Worm (Caenorhabditis elegans) whole organism, L3 larva: ENCODE measurements around the gene F27D9.7.

Source experiments
- R02D3.7 ChIP-seq: fragments of 150-350 bp; optimal IDR thresholded peaks from 2 replicates; lab custom pipeline; 2014; ENCODE audit warnings: missing biosample characterization, missing genetic modification characterization
- aly-2 ChIP-seq: fragments of 150-350 bp; optimal IDR thresholded peaks from 2 replicates; lab custom pipeline; 2014; ENCODE audit warnings: missing biosample characterization, missing genetic modification characterization
- ceh-28 ChIP-seq: fragments of 150-350 bp; optimal IDR thresholded peaks from 2 replicates; lab custom pipeline; 2014; ENCODE audit warnings: missing biosample characterization, missing genetic modification reagents, missing genetic modification characterization
- ceh-82 ChIP-seq: fragments of 150-350 bp; optimal IDR thresholded peaks from 2 replicates; lab custom pipeline; 2014; ENCODE audit warnings: missing biosample characterization, missing genetic modification characterization
- ceh-9 ChIP-seq: sonication (generic microtip); optimal IDR thresholded peaks from 2 replicates; lab custom pipeline; 2018; ENCODE audit warnings: missing biosample characterization, missing genetic modification characterization
- egl-27 ChIP-seq: sonication (generic microtip); optimal IDR thresholded peaks from 4 replicates; lab custom pipeline; 2017; ENCODE audit warnings: missing biosample characterization, missing genetic modification reagents, missing genetic modification characterization
- elt-1 ChIP-seq: fragments of 150-350 bp; optimal IDR thresholded peaks from 2 replicates; lab custom pipeline; 2014; ENCODE audit warnings: missing biosample characterization, missing genetic modification characterization
- elt-2 ChIP-seq: sonication (generic microtip); optimal IDR thresholded peaks from 2 replicates; lab custom pipeline; 2016; ENCODE audit warnings: missing genetic modification reagents, mild to moderate bottlenecking, missing genetic modification characterization, missing compliant biosample characterization
- elt-3 ChIP-seq, 3 experiments: fragments of 150-350 bp in 1 of 3; sonication (generic microtip) in 2 of 3; optimal IDR thresholded peaks; 2 replicates in 2 of 3; 4 replicates in 1 of 3; lab custom pipeline; 2014 to 2017; ENCODE audit warnings: missing biosample characterization in 3 of 3, missing genetic modification characterization in 3 of 3
- eor-1 ChIP-seq, 2 experiments: fragments of 150-350 bp; optimal IDR thresholded peaks; 2 replicates each; lab custom pipeline; 2014 to 2018; ENCODE audit warnings: missing biosample characterization in 2 of 2, missing genetic modification characterization in 2 of 2
- fkh-10 ChIP-seq: sonication (generic microtip); optimal IDR thresholded peaks from 2 replicates; lab custom pipeline; 2017; ENCODE audit warnings: missing biosample characterization, missing genetic modification reagents, missing genetic modification characterization
- fkh-2 ChIP-seq: fragments of 150-350 bp; optimal IDR thresholded peaks from 2 replicates; lab custom pipeline; 2014; ENCODE audit warnings: missing biosample characterization, missing genetic modification reagents, missing genetic modification characterization
- fos-1 ChIP-seq: fragments of 150-350 bp; optimal IDR thresholded peaks from 2 replicates; lab custom pipeline; 2014; ENCODE audit warnings: missing biosample characterization, missing genetic modification characterization
- jun-1 ChIP-seq: fragments of 150-350 bp; optimal IDR thresholded peaks from 2 replicates; lab custom pipeline; 2014; ENCODE audit warnings: missing biosample characterization, missing genetic modification reagents, missing genetic modification characterization
- lin-15B ChIP-seq: fragments of 150-350 bp; optimal IDR thresholded peaks from 2 replicates; lab custom pipeline; 2014; ENCODE audit warnings: missing biosample characterization, missing genetic modification characterization
- lin-39 ChIP-seq: fragments of 150-350 bp; optimal IDR thresholded peaks from 2 replicates; lab custom pipeline; 2018; ENCODE audit warnings: missing biosample characterization, missing genetic modification reagents, missing genetic modification characterization
- mdl-1 ChIP-seq: fragments of 150-350 bp; optimal IDR thresholded peaks from 2 replicates; lab custom pipeline; 2014; ENCODE audit warnings: missing biosample characterization, missing genetic modification characterization
- mml-1 ChIP-seq: fragments of 150-350 bp; sonication (generic microtip); optimal IDR thresholded peaks from 3 replicates; lab custom pipeline; 2014; ENCODE audit warnings: missing biosample characterization, missing genetic modification characterization
- nfya-1 ChIP-seq: sonication (generic microtip); optimal IDR thresholded peaks from 2 replicates; lab custom pipeline; 2017; ENCODE audit warnings: missing genetic modification characterization, mild to moderate bottlenecking, missing compliant biosample characterization, antibody characterized with exemption, moderate library complexity; ENCODE audit not compliant: insufficient read depth
- nhr-11 ChIP-seq: fragments of 150-350 bp; optimal IDR thresholded peaks from 2 replicates; lab custom pipeline; 2014; ENCODE audit warnings: missing biosample characterization, missing genetic modification characterization
- nhr-12 ChIP-seq: fragments of 150-350 bp; optimal IDR thresholded peaks from 2 replicates; lab custom pipeline; 2014; ENCODE audit warnings: missing biosample characterization, missing genetic modification characterization
- nhr-23 ChIP-seq: fragments of 150-350 bp; optimal IDR thresholded peaks from 2 replicates; lab custom pipeline; 2014; ENCODE audit warnings: missing biosample characterization, missing genetic modification reagents, missing genetic modification characterization
- nhr-237 ChIP-seq: fragments of 150-350 bp; optimal IDR thresholded peaks from 2 replicates; lab custom pipeline; 2014; ENCODE audit warnings: missing biosample characterization, missing genetic modification characterization
- nhr-25 ChIP-seq: sonication (generic microtip); optimal IDR thresholded peaks from 2 replicates; lab custom pipeline; 2017; ENCODE audit warnings: missing biosample characterization, missing genetic modification characterization
- nhr-28 ChIP-seq: fragments of 150-350 bp; optimal IDR thresholded peaks from 2 replicates; lab custom pipeline; 2014; ENCODE audit warnings: missing biosample characterization, missing genetic modification characterization
- nhr-43 ChIP-seq: sonication (generic microtip); optimal IDR thresholded peaks from 2 replicates; lab custom pipeline; 2016; ENCODE audit warnings: mild to moderate bottlenecking, missing genetic modification characterization, missing compliant biosample characterization; ENCODE audit not compliant: poor library complexity, severe bottlenecking
- nhr-67 ChIP-seq: fragments of 150-350 bp; optimal IDR thresholded peaks from 2 replicates; lab custom pipeline; 2014; ENCODE audit warnings: missing biosample characterization, missing genetic modification characterization
- nhr-76 ChIP-seq: fragments of 150-350 bp; sonication (generic microtip); optimal IDR thresholded peaks from 5 replicates; lab custom pipeline; 2014; ENCODE audit warnings: missing biosample characterization, missing genetic modification characterization
- pha-4 ChIP-seq: fragments of 150-350 bp; optimal IDR thresholded peaks from 2 replicates; lab custom pipeline; 2014; ENCODE audit warnings: missing biosample characterization, missing genetic modification reagents, missing genetic modification characterization
- sea-2 ChIP-seq: fragments of 150-350 bp; sonication (generic microtip); optimal IDR thresholded peaks from 4 replicates; lab custom pipeline; 2014; ENCODE audit warnings: missing biosample characterization, missing genetic modification reagents, missing genetic modification characterization
- skn-1 ChIP-seq: fragments of 150-350 bp; optimal IDR thresholded peaks from 2 replicates; lab custom pipeline; 2014; ENCODE audit warnings: missing biosample characterization, missing genetic modification characterization
- snpc-4 ChIP-seq: fragments of 150-350 bp; optimal IDR thresholded peaks from 2 replicates; lab custom pipeline; 2014; ENCODE audit warnings: missing biosample characterization, missing genetic modification characterization
- tbx-2 ChIP-seq: sonication (generic microtip); optimal IDR thresholded peaks from 2 replicates; lab custom pipeline; 2016; ENCODE audit warnings: mild to moderate bottlenecking, missing genetic modification characterization, missing compliant biosample characterization
- unc-39 ChIP-seq: sonication (generic microtip); optimal IDR thresholded peaks from 4 replicates; lab custom pipeline; 2017; ENCODE audit warnings: missing biosample characterization, missing genetic modification characterization
- unc-62 ChIP-seq: fragments of 150-350 bp; sonication (generic microtip); optimal IDR thresholded peaks from 4 replicates; lab custom pipeline; 2014; ENCODE audit warnings: missing biosample characterization, missing genetic modification reagents, missing genetic modification characterization
- zag-1 ChIP-seq: fragments of 150-350 bp; optimal IDR thresholded peaks from 2 replicates; lab custom pipeline; 2014; ENCODE audit warnings: missing biosample characterization, missing genetic modification characterization
- ztf-11 ChIP-seq: fragments of 150-350 bp; optimal IDR thresholded peaks from 2 replicates; lab custom pipeline; 2014; ENCODE audit warnings: missing biosample characterization, missing genetic modification characterization
- ztf-4 ChIP-seq: fragments of 150-350 bp; optimal IDR thresholded peaks from 2 replicates; lab custom pipeline; 2014; ENCODE audit warnings: missing biosample characterization, missing genetic modification characterization

Gene F27D9.7

DNA sequence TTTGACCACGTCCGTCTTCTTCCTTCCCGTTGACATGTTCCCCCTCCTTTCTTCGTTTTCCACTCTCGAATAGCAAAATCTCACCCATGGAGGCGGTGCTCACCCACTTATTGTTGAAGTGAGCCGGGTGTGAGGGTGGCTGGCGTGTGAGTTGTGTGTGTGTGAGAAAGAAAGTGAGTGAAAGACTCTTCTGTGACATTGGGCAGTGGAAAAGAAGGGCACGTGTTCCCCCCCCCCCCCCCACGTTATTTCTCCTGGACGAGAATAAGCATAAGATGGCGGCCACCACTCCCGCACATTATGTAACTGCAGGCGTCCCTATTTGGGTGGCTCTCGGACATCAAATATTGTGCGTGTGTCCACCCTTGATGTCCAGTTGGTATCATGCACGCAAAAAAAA lies 39.6 kb upstream of the F27D9.7 start:
- TF ChIP-seq aly-2 (tag; lab: Kevin White, UChicago) (no peak), skn-1 (tag; lab: Kevin White, UChicago) (no peak), unc-39 (tag; lab: Kevin White, UChicago) (no peak), sea-2 (GFP tag; lab: Kevin White, UChicago) (no peak), mml-1 (tag; lab: Kevin White, UChicago) (no peak), nhr-76 (tag; lab: Kevin White, UChicago) (no peak), snpc-4 (no peak), nhr-12 (tag; lab: Kevin White, UChicago) (no peak), nhr-237 (tag; lab: Kevin White, UChicago) (no peak), ceh-82 (tag; lab: Kevin White, UChicago) (no peak), fkh-2 (no peak), tbx-2 (tag; lab: Kevin White, UChicago) (no peak)

DNA sequence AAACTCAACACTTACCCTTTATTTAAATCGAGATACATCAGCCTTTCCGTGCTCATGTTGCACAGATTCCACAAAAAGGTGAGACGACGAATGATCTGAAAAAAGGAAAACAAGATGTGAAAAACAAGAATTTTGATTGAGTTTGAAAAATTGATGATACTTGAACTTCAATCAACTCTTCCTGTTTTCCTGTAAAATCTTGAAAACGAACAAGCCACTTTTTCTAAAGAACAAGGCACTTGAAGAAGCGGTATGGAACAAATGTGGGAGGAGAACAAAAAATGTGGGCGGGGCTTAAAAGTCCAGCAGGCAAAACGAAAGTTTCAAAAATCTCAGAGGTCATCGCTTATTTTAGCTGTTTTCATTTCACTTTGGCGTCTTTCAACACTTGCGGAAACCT lies 36.5 kb upstream of the F27D9.7 start, which contains the start of gene kvs-1:
Gene kvs-1 (minus strand): TSS at position 101 of the 400 bp plus-strand sequence.
- TF ChIP-seq nhr-12 (tag; lab: Kevin White, UChicago) (no peak), nhr-23 (tag; lab: Kevin White, UChicago) (no peak)

DNA sequence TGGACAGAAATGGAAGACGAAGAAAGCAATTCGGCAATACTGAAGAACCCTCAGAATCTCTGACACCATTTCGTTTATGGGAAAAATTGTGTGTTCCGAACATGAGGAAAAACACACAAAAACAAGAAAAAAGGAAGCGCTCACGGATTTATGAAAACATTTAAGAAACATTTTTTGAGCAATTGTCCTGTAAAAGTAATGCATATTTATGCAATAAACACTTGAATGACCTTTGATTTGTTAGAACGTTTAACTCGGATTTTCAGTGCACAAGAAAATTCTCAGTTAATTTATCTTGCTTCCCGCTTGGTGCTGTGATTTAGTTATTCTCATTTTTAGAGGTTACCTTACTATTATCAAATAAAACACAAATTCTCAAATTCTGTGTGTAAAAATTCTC lies 33.3 kb upstream of the F27D9.7 start:
- TF ChIP-seq nhr-76 (tag; lab: Kevin White, UChicago), result no peak
- no peak for TF ChIP-seq jun-1 (tag; lab: Kevin White, UChicago)
- TF ChIP-seq nhr-25, result no peak
- TF ChIP-seq elt-2 (tag; lab: Kevin White, UChicago), result no peak
- no peak for TF ChIP-seq fos-1 (tag; lab: Kevin White, UChicago)
- TF ChIP-seq nhr-11 (tag; lab: Kevin White, UChicago), result no peak
- TF ChIP-seq ceh-28, result no peak
- no peak for TF ChIP-seq skn-1 (tag; lab: Kevin White, UChicago)

DNA sequence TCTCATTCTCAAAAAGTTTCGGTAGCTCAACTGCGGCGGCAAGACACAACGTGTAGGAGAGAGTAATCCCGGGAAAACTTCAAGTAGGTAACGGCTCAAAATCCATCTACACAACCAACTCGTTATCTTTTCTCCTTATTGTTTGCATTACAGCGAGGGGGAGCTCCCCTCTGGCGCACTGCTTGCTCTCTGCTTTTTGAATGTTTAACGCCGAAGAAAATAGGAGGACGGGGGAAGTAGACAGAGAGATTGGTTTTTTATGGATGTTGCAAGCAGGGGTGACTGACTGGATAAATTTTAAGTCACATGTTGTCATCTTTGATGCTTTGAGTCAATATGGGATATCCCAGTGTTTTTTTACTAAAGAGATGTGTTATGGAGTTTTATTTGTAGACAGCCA lies 19.0 kb upstream of the F27D9.7 start:
- peak; percentile 61 for TF ChIP-seq pha-4 (tag; lab: Kevin White, UChicago)
- TF ChIP-seq nhr-43 (tag; lab: Kevin White, UChicago), result no peak
- TF ChIP-seq lin-15B (tag; lab: Kevin White, UChicago), result no peak
- no peak for TF ChIP-seq nhr-237 (tag; lab: Kevin White, UChicago)
- no peak for TF ChIP-seq aly-2 (tag; lab: Kevin White, UChicago)
- TF ChIP-seq jun-1 (tag; lab: Kevin White, UChicago), result no peak
- no peak for TF ChIP-seq eor-1 (tag; optimal IDR thresholded peaks at IDR 0.05; lab: Kevin White, UChicago)
- no peak for TF ChIP-seq egl-27

DNA sequence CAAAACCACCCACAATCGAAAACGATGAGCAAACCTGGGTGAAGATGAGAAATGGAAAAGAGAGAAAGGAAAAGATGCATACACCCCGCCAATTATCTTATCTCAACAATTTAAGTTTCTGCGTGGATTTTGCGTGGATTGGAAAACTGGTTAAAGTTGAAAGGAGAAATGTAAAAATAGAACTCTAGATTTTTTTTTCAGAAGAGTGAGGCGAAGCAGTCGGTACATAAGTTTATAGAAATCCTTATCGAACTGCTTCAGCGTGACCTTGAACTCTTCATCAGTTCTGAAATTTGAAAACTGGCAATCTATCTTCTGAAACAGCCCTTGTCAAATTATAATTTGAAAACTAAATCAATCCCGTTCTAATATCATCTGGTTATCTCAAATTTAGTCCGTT lies 18.6 kb upstream of the F27D9.7 start, which contains the start of gene clik-2:
Gene clik-2 (minus strand): TSS at position 101 of the 400 bp plus-strand sequence.
- TF ChIP-seq nhr-237 (tag; lab: Kevin White, UChicago) (no peak), nhr-11 (tag; lab: Kevin White, UChicago) (no peak), nhr-28 (tag; lab: Kevin White, UChicago) (no peak), unc-62 (GFP tag; lab: Kevin White, UChicago) (no peak)

DNA sequence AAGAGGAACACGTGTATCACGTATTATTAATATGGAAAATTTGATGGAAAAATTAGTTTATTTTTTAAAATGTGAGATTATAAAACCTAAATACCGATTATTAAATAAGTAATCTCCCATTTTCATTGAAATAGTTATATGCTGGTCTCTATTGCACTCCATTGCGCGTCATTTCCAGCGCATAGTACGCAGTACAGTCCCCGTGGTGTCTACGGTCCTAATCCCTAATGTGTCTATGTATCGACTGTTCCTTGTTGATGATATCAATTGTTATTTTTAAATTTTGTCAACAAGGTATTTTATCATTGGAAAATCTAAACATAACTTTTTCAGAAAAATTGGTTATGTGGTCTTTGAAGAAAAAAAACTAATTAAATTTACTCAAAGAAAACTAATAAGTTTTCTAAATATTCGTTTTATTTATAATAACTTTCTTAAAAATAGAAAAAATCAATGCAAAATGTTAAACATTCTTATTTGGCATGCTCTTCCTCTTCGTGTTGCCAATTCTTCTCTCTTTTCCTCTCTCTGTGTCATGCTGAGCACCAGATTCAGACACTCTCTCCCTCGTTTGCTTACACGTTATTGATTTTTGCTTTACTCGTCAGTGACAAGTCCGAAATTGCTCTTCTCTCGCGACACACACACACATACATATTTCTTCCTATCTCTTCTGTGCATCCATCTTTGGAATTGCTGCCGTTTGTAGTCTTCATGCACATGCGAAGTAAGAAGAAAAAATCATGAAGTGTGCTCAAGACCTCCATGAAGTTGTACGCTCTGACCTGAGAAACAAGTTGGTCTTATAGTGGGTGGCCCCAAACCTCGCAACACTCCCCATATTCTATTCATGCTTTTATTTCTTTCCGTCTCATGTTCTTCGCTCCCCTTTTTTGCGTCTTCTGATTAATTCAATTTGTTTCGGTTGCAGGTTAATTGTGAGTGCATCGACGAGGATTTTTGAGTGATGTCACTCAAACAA lies 11.7 kb upstream of the F27D9.7 start, which contains the start of gene unc-18:
Gene unc-18 (plus strand): TSS at position 932 of the 982 bp plus-strand sequence.
- TF ChIP-seq mml-1 (tag; lab: Kevin White, UChicago) (no peak), egl-27 (no peak), lin-39 (tag; lab: Kevin White, UChicago) (peak; percentile 69), elt-1 (tag; lab: Kevin White, UChicago) (peak; percentile 25), aly-2 (tag; lab: Kevin White, UChicago) (no peak), nhr-12 (tag; lab: Kevin White, UChicago) (no peak), ztf-4 (tag; lab: Kevin White, UChicago) (no peak), nhr-28 (tag; lab: Kevin White, UChicago) (no peak), pha-4 (tag; lab: Kevin White, UChicago) (peak; percentile 55), nhr-237 (tag; lab: Kevin White, UChicago) (no peak), fos-1 (tag; lab: Kevin White, UChicago) (no peak), fkh-10 (no peak), elt-3 (tag; optimal IDR thresholded peaks at IDR 0.05; lab: Kevin White, UChicago) (no peak), nhr-43 (tag; lab: Kevin White, UChicago) (no peak), nhr-67 (tag; lab: Kevin White, UChicago) (no peak), nfya-1 (peak; percentile 65), R02D3.7 (tag; lab: Kevin White, UChicago) (no peak), ztf-11 (tag; lab: Kevin White, UChicago) (no peak), mdl-1 (tag; lab: Kevin White, UChicago) (no peak), zag-1 (tag; lab: Kevin White, UChicago) (no peak), nhr-11 (tag; lab: Kevin White, UChicago) (no peak), lin-15B (tag; lab: Kevin White, UChicago) (no peak), ceh-28 (peak; percentile 75), ceh-9 (tag; lab: Kevin White, UChicago) (no peak)
